Worm (Caenorhabditis elegans) whole organism, midembryonic: ENCODE results near the gene C16D9.6.

Experiments
- flt-1 ChIP-seq: fragments of 200-800 bp; sonication (Bioruptor generic); IDR thresholded peaks from 2 replicates; pipeline ENCODE4 v1.3.6; 2022; ENCODE audit warnings: missing genetic modification characterization, missing compliant biosample characterization
- med-1 ChIP-seq: sonication (generic microtip); optimal IDR thresholded peaks from 2 replicates; lab custom pipeline; 2017; ENCODE audit warnings: missing genetic modification characterization, mild to moderate bottlenecking, missing compliant biosample characterization, antibody characterized with exemption, missing genetic modification reagents; ENCODE audit not compliant: insufficient read depth
- ref-1 ChIP-seq: fragments of 200-800 bp; sonication (Bioruptor generic); conservative IDR thresholded peaks from 2 replicates; pipeline ENCODE4 v1.3.6; 2022; ENCODE audit warnings: missing genetic modification reagents, missing genetic modification characterization, missing compliant biosample characterization
- ztf-29 ChIP-seq: fragments of 200-800 bp; sonication (Bioruptor generic); IDR thresholded peaks from 2 replicates; pipeline ENCODE4 v1.3.6; 2022; ENCODE audit warnings: missing genetic modification reagents, missing genetic modification characterization, missing compliant biosample characterization

DNA sequence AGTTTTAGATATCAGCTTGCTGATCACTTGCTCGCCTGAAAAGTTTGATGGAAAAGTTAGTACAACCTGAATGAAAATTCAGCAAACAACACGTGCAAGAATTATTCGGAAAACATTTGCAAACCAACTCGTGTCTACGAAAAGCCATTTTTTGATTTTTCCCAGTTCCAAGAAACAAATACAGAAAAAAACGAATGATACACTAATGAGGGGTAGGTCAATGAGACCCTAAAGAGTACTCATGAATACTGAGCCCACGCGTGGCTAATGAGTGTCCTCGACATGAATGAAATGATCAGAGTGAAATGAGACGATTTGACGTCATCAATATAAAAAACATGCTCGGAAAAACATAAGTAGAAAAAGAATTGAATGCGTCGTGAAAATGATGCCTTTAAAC is 38.1 kb downstream of the C16D9.6 start:
- no peak for TF ChIP-seq med-1 (GFP tag; lab: Kevin White, UChicago)
- no peak for TF ChIP-seq ref-1
- no peak for TF ChIP-seq flt-1
- TF ChIP-seq ztf-29 (GFP tag; lab: Robert Waterston, UW), result no peak
